Worm (Caenorhabditis elegans) whole organism, L2 larva: ENCODE data around the gene cyh-1.
"Not testable (repeated sequence)": the region's sequence is repeated elsewhere in the genome, so short reads cannot be mapped to it uniquely, and the experiment has no call there.

Experiments
- R02D3.7 ChIP-seq: fragments of 150-350 bp; optimal IDR thresholded peaks from 2 replicates; lab custom pipeline; 2014; ENCODE audit warnings: missing biosample characterization, missing genetic modification characterization
- Y55F3AM.14 ChIP-seq: fragments of 200-800 bp; sonication (Bioruptor generic); optimal IDR thresholded peaks from 2 replicates; lab custom pipeline; 2018; ENCODE audit warnings: mild to moderate bottlenecking, missing genetic modification characterization, missing compliant biosample characterization
- ZK546.5 ChIP-seq: sonication (generic microtip); optimal IDR thresholded peaks from 2 replicates; lab custom pipeline; 2017; ENCODE audit warnings: missing biosample characterization, missing genetic modification characterization
- aly-2 ChIP-seq: fragments of 150-350 bp; optimal IDR thresholded peaks from 2 replicates; lab custom pipeline; 2014; ENCODE audit warnings: missing biosample characterization, missing genetic modification characterization
- blmp-1 ChIP-seq: sonication (generic microtip); optimal IDR thresholded peaks from 2 replicates; lab custom pipeline; 2017; ENCODE audit warnings: missing genetic modification characterization, mild to moderate bottlenecking, missing compliant biosample characterization, antibody characterized with exemption, moderate library complexity; ENCODE audit not compliant: insufficient read depth
- ceh-16 ChIP-seq: fragments of 150-350 bp; optimal IDR thresholded peaks from 2 replicates; lab custom pipeline; 2014; ENCODE audit warnings: missing biosample characterization, missing genetic modification characterization
- ceh-82 ChIP-seq: fragments of 150-350 bp; optimal IDR thresholded peaks from 2 replicates; lab custom pipeline; 2014; ENCODE audit warnings: missing biosample characterization, missing genetic modification characterization
- crh-2 ChIP-seq: sonication (generic microtip); optimal IDR thresholded peaks from 2 replicates; lab custom pipeline; 2017; ENCODE audit warnings: missing biosample characterization, missing genetic modification characterization
- dmd-4 ChIP-seq: sonication (generic microtip); optimal IDR thresholded peaks from 2 replicates; lab custom pipeline; 2017; ENCODE audit warnings: missing biosample characterization, missing genetic modification characterization
- egl-27 ChIP-seq: sonication (generic microtip); optimal IDR thresholded peaks from 3 replicates; lab custom pipeline; 2017; ENCODE audit warnings: missing biosample characterization, missing genetic modification reagents, missing genetic modification characterization
- elt-1 ChIP-seq: fragments of 150-350 bp; optimal IDR thresholded peaks from 2 replicates; lab custom pipeline; 2014; ENCODE audit warnings: missing biosample characterization, missing genetic modification characterization
- elt-3 ChIP-seq: sonication (generic microtip); optimal IDR thresholded peaks from 2 replicates; lab custom pipeline; 2017; ENCODE audit warnings: missing biosample characterization, missing genetic modification characterization
- lin-11 ChIP-seq: fragments of 150-350 bp; sonication (generic microtip); optimal IDR thresholded peaks from 2 replicates; lab custom pipeline; 2014; ENCODE audit warnings: missing biosample characterization, missing genetic modification characterization, inconsistent platforms, mixed read lengths
- lin-39 ChIP-seq: fragments of 150-350 bp; optimal IDR thresholded peaks from 2 replicates; lab custom pipeline; 2014; ENCODE audit warnings: missing biosample characterization, missing genetic modification reagents, missing genetic modification characterization
- lsy-2 ChIP-seq, 2 experiments: fragments of 150-350 bp in 1 of 2; sonication (generic microtip) in 1 of 2; optimal IDR thresholded peaks; 2 replicates each; lab custom pipeline; 2014 to 2017; ENCODE audit warnings: missing biosample characterization in 2 of 2, missing genetic modification characterization in 2 of 2
- mab-5 ChIP-seq: fragments of 150-350 bp; optimal IDR thresholded peaks from 2 replicates; lab custom pipeline; 2014; ENCODE audit warnings: missing biosample characterization, missing genetic modification characterization
- mdl-1 ChIP-seq, 2 experiments: fragments of 150-350 bp in 1 of 2; sonication (generic microtip) in 1 of 2; optimal IDR thresholded peaks; 2 replicates each; lab custom pipeline; 2017; ENCODE audit warnings: missing biosample characterization in 2 of 2, missing genetic modification characterization in 2 of 2
- nhr-10 ChIP-seq: sonication (generic microtip); optimal IDR thresholded peaks from 2 replicates; lab custom pipeline; 2017; ENCODE audit warnings: missing biosample characterization, missing genetic modification characterization
- nhr-12 ChIP-seq: fragments of 150-350 bp; optimal IDR thresholded peaks from 2 replicates; lab custom pipeline; 2014; ENCODE audit warnings: missing biosample characterization, missing genetic modification characterization
- nhr-129 ChIP-seq: fragments of 150-350 bp; optimal IDR thresholded peaks from 2 replicates; lab custom pipeline; 2014; ENCODE audit warnings: missing biosample characterization, missing genetic modification characterization
- nhr-21 ChIP-seq: fragments of 150-350 bp; optimal IDR thresholded peaks from 2 replicates; lab custom pipeline; 2014; ENCODE audit warnings: missing biosample characterization, missing genetic modification characterization
- nhr-23 ChIP-seq: fragments of 150-350 bp; optimal IDR thresholded peaks from 2 replicates; lab custom pipeline; 2014; ENCODE audit warnings: missing biosample characterization, missing genetic modification reagents, missing genetic modification characterization
- nhr-237 ChIP-seq: fragments of 150-350 bp; optimal IDR thresholded peaks from 2 replicates; lab custom pipeline; 2014; ENCODE audit warnings: missing biosample characterization, missing genetic modification characterization
- nhr-25 ChIP-seq: fragments of 150-350 bp; sonication (generic microtip); optimal IDR thresholded peaks from 3 replicates; lab custom pipeline; 2014; ENCODE audit warnings: missing biosample characterization, missing genetic modification characterization
- nhr-6 ChIP-seq: fragments of 150-350 bp; optimal IDR thresholded peaks from 2 replicates; lab custom pipeline; 2014; ENCODE audit warnings: missing biosample characterization, missing genetic modification characterization
- nhr-77 ChIP-seq: fragments of 150-350 bp; optimal IDR thresholded peaks from 2 replicates; lab custom pipeline; 2014; ENCODE audit warnings: missing biosample characterization, missing genetic modification characterization
- sem-4 ChIP-seq: fragments of 150-350 bp; optimal IDR thresholded peaks from 2 replicates; lab custom pipeline; 2014; ENCODE audit warnings: missing biosample characterization, missing genetic modification reagents, missing genetic modification characterization
- sma-3 ChIP-seq: sonication (generic microtip); optimal IDR thresholded peaks from 2 replicates; lab custom pipeline; 2016; ENCODE audit warnings: missing genetic modification reagents, missing genetic modification characterization, missing compliant biosample characterization
- unc-55 ChIP-seq: fragments of 150-350 bp; sonication (generic microtip); optimal IDR thresholded peaks from 3 replicates; lab custom pipeline; 2014; ENCODE audit warnings: missing biosample characterization, missing genetic modification reagents, missing genetic modification characterization
- zag-1 ChIP-seq: fragments of 150-350 bp; optimal IDR thresholded peaks from 2 replicates; lab custom pipeline; 2014; ENCODE audit warnings: missing biosample characterization, missing genetic modification characterization
- ztf-11 ChIP-seq: sonication (generic microtip); optimal IDR thresholded peaks from 2 replicates; lab custom pipeline; 2017; ENCODE audit warnings: missing biosample characterization, missing genetic modification characterization
- ztf-4 ChIP-seq: fragments of 150-350 bp; optimal IDR thresholded peaks from 2 replicates; lab custom pipeline; 2014; ENCODE audit warnings: missing biosample characterization, missing genetic modification characterization

The cyh-1 gene

ce11 chrII:3464580-3464979, 40.2 kb upstream of the cyh-1 start, which contains the start of gene C16C8.10:
TSS of gene C16C8.10 (minus strand) at chrII:3464680.
- TF ChIP-seq unc-55; elt-1 (tag; lab: Kevin White, UChicago); nhr-237: not testable (repeated sequence)
- TF ChIP-seq, all 48 proteins: peak for 0; not testable (repeated sequence) for 48

DNA sequence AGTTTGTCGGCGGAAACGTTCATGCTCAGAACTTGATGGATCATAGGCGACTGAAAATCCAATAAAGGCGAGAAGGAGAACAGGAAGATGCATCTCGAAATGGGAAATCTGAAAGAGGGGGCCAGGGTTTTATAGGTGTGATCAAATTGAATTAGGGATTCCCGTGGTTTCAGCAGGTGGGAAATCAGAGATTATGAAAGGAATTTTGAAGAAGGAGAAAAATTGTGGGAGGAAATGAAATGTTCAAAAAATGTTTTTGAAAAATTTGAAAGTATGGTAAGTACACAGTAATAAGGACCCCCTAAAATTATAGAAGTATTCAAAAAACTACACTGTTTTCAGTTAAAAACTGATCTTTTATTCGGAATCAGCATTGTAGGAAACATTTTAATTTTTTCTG, 34.3 kb upstream of the cyh-1 start, which contains the start of gene Y49F6B.20:
Y49F6B.20 (minus strand) TSS at position 101 of the 400 bp plus-strand sequence.
- TF ChIP-seq nhr-6 (tag; lab: Kevin White, UChicago), result no peak

- TF ChIP-seq nhr-129 (tag; lab: Kevin White, UChicago) (no peak), R02D3.7 (tag; lab: Kevin White, UChicago) (no peak)
These were observed 33.2 kb upstream of the cyh-1 start, which contains the start of gene Y49F6B.13 for ce11 chrII:3471603-3472002. TSS of gene Y49F6B.13 (minus strand) at chrII:3471703.

DNA sequence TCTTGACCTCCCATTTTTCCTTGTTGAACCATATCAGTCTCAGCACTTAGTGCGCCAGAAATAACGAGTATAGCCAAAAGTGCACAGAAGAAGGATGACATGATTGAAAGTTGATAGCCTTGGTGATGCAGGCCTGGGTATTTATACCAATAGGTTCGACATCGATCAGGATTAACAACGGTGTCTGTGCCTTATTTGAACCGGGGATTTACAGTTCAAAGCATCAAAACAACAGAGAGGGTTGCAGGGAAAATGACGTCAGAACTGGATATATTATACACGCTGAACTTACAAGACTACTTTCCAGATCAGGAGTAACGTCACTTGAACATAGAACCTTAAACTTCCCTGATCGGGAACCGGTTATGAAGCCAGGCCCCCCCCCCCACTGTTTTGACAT, 32.5 kb upstream of the cyh-1 start, which contains the start of gene Y49F6B.12:
Y49F6B.12 (minus strand) TSS at position 101 of the 400 bp plus-strand sequence.
- TF ChIP-seq mdl-1 (tag; optimal IDR thresholded peaks at IDR 0.05; lab: Kevin White, UChicago) (no peak), R02D3.7 (tag; lab: Kevin White, UChicago) (no peak), ceh-16 (tag; lab: Kevin White, UChicago) (no peak), ztf-11 (tag; lab: Kevin White, UChicago) (no peak), blmp-1 (tag; lab: Kevin White, UChicago) (no peak), nhr-10 (tag; lab: Kevin White, UChicago) (no peak), egl-27 (no peak), nhr-25 (no peak), mab-5 (no peak), nhr-23 (tag; lab: Kevin White, UChicago) (no peak), nhr-6 (tag; lab: Kevin White, UChicago) (no peak), ceh-82 (tag; lab: Kevin White, UChicago) (no peak), nhr-237 (no peak), nhr-12 (tag; lab: Kevin White, UChicago) (no peak), sem-4 (tag; lab: Kevin White, UChicago) (no peak), elt-3 (tag; lab: Kevin White, UChicago) (no peak)

- TF ChIP-seq unc-55 (no peak), sem-4 (tag; lab: Kevin White, UChicago) (no peak)
These were observed 32.0 kb upstream of the cyh-1 start, which contains the start of gene Y49F6B.6 for ce11 chrII:3472817-3473216. TSS of gene Y49F6B.6 (plus strand) at chrII:3473117.

DNA sequence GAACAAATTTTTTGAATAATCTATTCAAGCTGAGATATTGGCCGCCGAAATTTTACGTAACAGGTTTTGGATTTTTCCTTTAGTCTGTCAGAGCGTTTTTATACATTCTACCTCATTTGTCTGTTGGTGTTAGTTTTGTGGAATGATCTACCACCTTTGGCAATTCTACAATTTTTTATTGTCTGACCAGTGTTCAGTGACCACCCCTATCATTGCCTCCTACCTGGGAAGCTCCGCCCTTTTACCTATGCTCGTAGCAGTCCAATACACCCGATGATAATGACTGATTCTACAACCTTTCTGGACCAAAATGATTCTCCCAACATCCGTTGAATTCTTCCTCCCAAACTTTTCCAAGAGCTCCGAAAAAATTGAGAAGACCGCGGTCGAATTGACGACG, 31.1 kb upstream of the cyh-1 start, which contains the start of gene sdz-32:
sdz-32 (plus strand) TSS at position 301 of the 400 bp plus-strand sequence.
- TF ChIP-seq nhr-21 (no peak), mdl-1 (tag; optimal IDR thresholded peaks at IDR 0.05; lab: Kevin White, UChicago) (no peak), elt-1 (tag; lab: Kevin White, UChicago) (no peak), crh-2 (no peak), ztf-11 (tag; lab: Kevin White, UChicago) (no peak), Y55F3AM.14 (no peak), elt-3 (tag; lab: Kevin White, UChicago) (no peak), aly-2 (tag; lab: Kevin White, UChicago) (no peak), blmp-1 (tag; lab: Kevin White, UChicago) (no peak), zag-1 (tag; lab: Kevin White, UChicago) (no peak)

ce11 chrII:3476536-3476935, 28.3 kb upstream of the cyh-1 start:
- TF ChIP-seq nhr-77, result no peak
- TF ChIP-seq dmd-4, result no peak
- TF ChIP-seq egl-27, result no peak

ce11 chrII:3477171-3477570, 27.6 kb upstream of the cyh-1 start, which contains the start of gene fbxb-104:
TSS of gene fbxb-104 (minus strand) at chrII:3477271.
- TF ChIP-seq lin-39 (no peak), lin-11 (tag; lab: Kevin White, UChicago) (no peak), ztf-4 (no peak), nhr-237 (no peak), nhr-23 (tag; lab: Kevin White, UChicago) (no peak), ZK546.5 (no peak), sma-3 (no peak), nhr-77 (no peak), lsy-2 (tag; optimal IDR thresholded peaks at IDR 0.05; lab: Kevin White, UChicago) (no peak), elt-1 (tag; lab: Kevin White, UChicago) (no peak), elt-3 (tag; lab: Kevin White, UChicago) (no peak), nhr-21 (no peak)
